Worm (Caenorhabditis elegans) whole organism, late embryonic: ENCODE data around the gene H12D21.10.
"Not testable (repeated sequence)": the region's sequence is repeated elsewhere in the genome, so short reads cannot be mapped to it uniquely, and the experiment has no call there.

Source experiments
- F13H6.1 ChIP-seq: sonication (generic microtip); optimal IDR thresholded peaks from 2 replicates; lab custom pipeline; 2016; ENCODE audit warnings: missing genetic modification characterization, missing compliant biosample characterization
- K09A11.1 ChIP-seq: sonication (generic microtip); optimal IDR thresholded peaks from 2 replicates; lab custom pipeline; 2017; ENCODE audit warnings: antibody characterized with exemption, mild to moderate bottlenecking, missing genetic modification characterization, missing compliant biosample characterization; ENCODE audit not compliant: insufficient read depth
- Y22D7AL.16 ChIP-seq: sonication (generic microtip); optimal IDR thresholded peaks from 2 replicates; lab custom pipeline; 2016; ENCODE audit warnings: missing genetic modification characterization, missing compliant biosample characterization
- ahr-1 ChIP-seq: sonication (generic microtip); optimal IDR thresholded peaks from 2 replicates; lab custom pipeline; 2016; ENCODE audit warnings: missing genetic modification characterization, missing compliant biosample characterization
- ceh-14 ChIP-seq: sonication (generic microtip); optimal IDR thresholded peaks from 2 replicates; lab custom pipeline; 2016; ENCODE audit warnings: missing genotype, missing genetic modification characterization, missing compliant biosample characterization
- ceh-2 ChIP-seq: sonication (generic microtip); optimal IDR thresholded peaks from 2 replicates; lab custom pipeline; 2016; ENCODE audit warnings: missing genotype, missing genetic modification characterization, missing compliant biosample characterization
- ceh-22 ChIP-seq: sonication (generic microtip); optimal IDR thresholded peaks from 2 replicates; lab custom pipeline; 2017; ENCODE audit warnings: missing biosample characterization, missing genetic modification characterization
- ceh-24 ChIP-seq: sonication (generic microtip); optimal IDR thresholded peaks from 2 replicates; lab custom pipeline; 2016; ENCODE audit warnings: mild to moderate bottlenecking, missing genetic modification characterization, missing compliant biosample characterization
- ceh-30 ChIP-seq: fragments of 150-350 bp; optimal IDR thresholded peaks from 2 replicates; lab custom pipeline; 2014; ENCODE audit warnings: missing biosample characterization, missing genetic modification characterization
- ceh-31 ChIP-seq: sonication (generic microtip); optimal IDR thresholded peaks from 2 replicates; lab custom pipeline; 2016; ENCODE audit warnings: missing genetic modification characterization, missing compliant biosample characterization
- ceh-34 ChIP-seq: sonication (generic microtip); optimal IDR thresholded peaks from 2 replicates; lab custom pipeline; 2016; ENCODE audit warnings: mild to moderate bottlenecking, missing genetic modification characterization, missing compliant biosample characterization
- ceh-45 ChIP-seq: fragments of 200-800 bp; sonication (Bioruptor generic); IDR thresholded peaks from 2 replicates; pipeline ENCODE4 v1.3.6; 2022; ENCODE audit warnings: missing genetic modification reagents, missing genetic modification characterization, missing compliant biosample characterization
- ceh-48 ChIP-seq: sonication (generic microtip); optimal IDR thresholded peaks from 2 replicates; lab custom pipeline; 2016; ENCODE audit warnings: missing genetic modification characterization, inconsistent platforms, missing compliant biosample characterization
- elt-2 ChIP-seq: sonication (generic microtip); optimal IDR thresholded peaks from 2 replicates; lab custom pipeline; 2016; ENCODE audit warnings: missing genetic modification reagents, missing genetic modification characterization, missing compliant biosample characterization
- ets-4 ChIP-seq: sonication (generic microtip); optimal IDR thresholded peaks from 2 replicates; lab custom pipeline; 2016; ENCODE audit warnings: missing genetic modification characterization, missing compliant biosample characterization
- hlh-15 ChIP-seq: sonication (generic microtip); optimal IDR thresholded peaks from 2 replicates; lab custom pipeline; 2016; ENCODE audit warnings: missing genetic modification characterization, missing compliant biosample characterization
- lim-6 ChIP-seq: sonication (generic microtip); optimal IDR thresholded peaks from 2 replicates; lab custom pipeline; 2016; ENCODE audit warnings: missing genetic modification characterization, missing compliant biosample characterization
- lin-11 ChIP-seq: fragments of 200-800 bp; sonication (Bioruptor generic); optimal IDR thresholded peaks from 2 replicates; lab custom pipeline; 2018; ENCODE audit warnings: mild to moderate bottlenecking, missing genetic modification characterization, missing compliant biosample characterization
- madf-2 ChIP-seq: sonication (generic microtip); optimal IDR thresholded peaks from 2 replicates; lab custom pipeline; 2017; ENCODE audit warnings: missing genetic modification characterization, missing compliant biosample characterization
- pag-3 ChIP-seq: sonication (generic microtip); optimal IDR thresholded peaks from 2 replicates; lab custom pipeline; 2016; ENCODE audit warnings: missing compliant biosample characterization, missing genetic modification characterization, borderline replicate concordance
- pax-1 ChIP-seq: fragments of 150-350 bp; optimal IDR thresholded peaks from 2 replicates; lab custom pipeline; 2014; ENCODE audit warnings: missing biosample characterization, missing genetic modification characterization
- pha-2 ChIP-seq: sonication (generic microtip); optimal IDR thresholded peaks from 2 replicates; lab custom pipeline; 2017; ENCODE audit warnings: mild to moderate bottlenecking, missing genetic modification characterization, missing compliant biosample characterization
- pha-4 ChIP-seq: fragments of 150-350 bp; optimal IDR thresholded peaks from 2 replicates; lab custom pipeline; 2018; ENCODE audit warnings: missing biosample characterization, missing genetic modification reagents, missing genetic modification characterization
- pros-1 ChIP-seq: fragments of 150-350 bp; optimal IDR thresholded peaks from 2 replicates; lab custom pipeline; 2014; ENCODE audit warnings: missing biosample characterization, missing genetic modification reagents, missing genetic modification characterization
- sox-2 ChIP-seq: fragments of 200-800 bp; sonication (Bioruptor generic); IDR thresholded peaks from 2 replicates; pipeline ENCODE4 v1.3.6; 2022; ENCODE audit warnings: missing genetic modification reagents, missing genetic modification characterization, missing compliant biosample characterization
- syd-9 ChIP-seq: sonication (generic microtip); optimal IDR thresholded peaks from 2 replicates; lab custom pipeline; 2016; ENCODE audit warnings: mild to moderate bottlenecking, missing genetic modification characterization, moderate library complexity, missing compliant biosample characterization
- tbx-2 ChIP-seq: sonication (generic microtip); optimal IDR thresholded peaks from 2 replicates; lab custom pipeline; 2016; ENCODE audit warnings: missing genetic modification characterization, missing compliant biosample characterization
- unc-3 ChIP-seq, 2 experiments: fragments of 200-800 bp in 1 of 2; sonication (Bioruptor generic) in 1 of 2; sonication (generic microtip) in 1 of 2; conservative IDR thresholded peaks in 1 of 2; optimal IDR thresholded peaks in 1 of 2; 2 replicates each; pipeline versions ENCODE4 v1.3.6 to Lab custom; 2016 to 2022; ENCODE audit warnings: missing compliant biosample characterization in 2 of 2, missing genetic modification characterization in 2 of 2, missing genetic modification reagents in 1 of 2
- unc-55 ChIP-seq: sonication (generic microtip); optimal IDR thresholded peaks from 2 replicates; lab custom pipeline; 2017; ENCODE audit warnings: missing biosample characterization, missing genetic modification reagents, missing genetic modification characterization
- zip-5 ChIP-seq: sonication (generic microtip); optimal IDR thresholded peaks from 2 replicates; lab custom pipeline; 2016; ENCODE audit warnings: missing genetic modification characterization, missing compliant biosample characterization

The H12D21.10 gene

DNA sequence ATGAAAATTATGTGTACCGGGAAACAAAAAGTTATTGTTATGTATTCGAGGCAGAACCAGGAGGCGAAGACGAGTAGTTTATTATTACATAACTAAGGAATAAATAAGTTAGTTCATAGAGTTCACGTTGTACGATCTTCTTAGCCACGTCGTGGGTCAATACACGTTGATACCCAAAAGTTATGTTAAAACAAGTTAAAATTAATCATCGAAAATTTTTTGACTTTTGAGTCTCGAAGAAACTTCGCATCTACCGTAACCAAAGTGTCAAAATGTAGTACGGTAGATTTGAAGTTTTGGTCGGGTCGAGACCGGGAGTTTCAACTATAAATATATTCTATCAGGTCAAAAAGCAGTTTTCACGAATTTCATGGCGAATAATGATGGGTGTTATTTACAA lies 22.9 kb upstream of the H12D21.10 start, which contains the start of gene ZC412.10:
TSS of gene ZC412.10 (minus strand) at position 101 of the 400 bp plus-strand sequence.
- not testable (repeated sequence) for TF ChIP-seq ceh-2; ceh-30 (tag; lab: Kevin White, UChicago); lin-11 (tag; lab: Kevin White, UChicago)

- TF ChIP-seq zip-5 (tag; lab: Kevin White, UChicago) (no peak), pros-1 (tag; lab: Kevin White, UChicago) (no peak), syd-9 (no peak), elt-2 (tag; lab: Kevin White, UChicago) (no peak), ceh-14 (tag; lab: Kevin White, UChicago) (no peak), ceh-24 (tag; lab: Kevin White, UChicago) (no peak), ahr-1 (no peak), unc-55 (GFP tag; lab: Kevin White, UChicago) (no peak), Y22D7AL.16 (tag; lab: Kevin White, UChicago) (no peak), pax-1 (tag; lab: Kevin White, UChicago) (no peak), pha-2 (tag; lab: Kevin White, UChicago) (no peak), K09A11.1 (tag; lab: Kevin White, UChicago) (no peak), pha-4 (no peak), sox-2 (GFP tag; lab: Robert Waterston, UW) (no peak), lim-6 (tag; lab: Kevin White, UChicago) (no peak), ceh-31 (no peak)
- TF ChIP-seq, all 69 proteins: peak for 0
Observed at ce11 chrV:14877242-14877819, 22.3 kb upstream of the H12D21.10 start.

DNA sequence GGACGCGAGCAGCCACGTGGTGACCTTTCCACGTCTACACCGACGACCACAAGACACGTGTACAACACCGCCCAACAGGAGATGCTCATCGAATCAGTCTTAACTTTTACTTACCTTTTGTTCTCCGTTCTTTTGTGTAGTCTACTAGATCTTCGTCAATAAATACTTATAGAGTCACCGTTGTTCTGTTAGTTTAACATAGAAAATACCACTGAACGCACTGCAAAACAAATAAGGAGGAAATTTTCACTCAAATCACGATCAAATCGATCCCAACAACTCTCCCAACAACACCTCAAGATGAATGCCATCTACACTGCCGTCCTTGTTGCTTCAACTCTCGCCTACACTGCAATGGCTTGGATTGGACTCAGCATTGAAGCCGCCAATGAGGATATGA lies 8.8 kb upstream of the H12D21.10 start, which contains the start of gene nspa-2:
TSS of gene nspa-2 (plus strand) at position 301 of the 400 bp plus-strand sequence.
- TF ChIP-seq ceh-22 (tag; lab: Kevin White, UChicago); ceh-31; ceh-48 (tag; lab: Kevin White, UChicago): not testable (repeated sequence)

DNA sequence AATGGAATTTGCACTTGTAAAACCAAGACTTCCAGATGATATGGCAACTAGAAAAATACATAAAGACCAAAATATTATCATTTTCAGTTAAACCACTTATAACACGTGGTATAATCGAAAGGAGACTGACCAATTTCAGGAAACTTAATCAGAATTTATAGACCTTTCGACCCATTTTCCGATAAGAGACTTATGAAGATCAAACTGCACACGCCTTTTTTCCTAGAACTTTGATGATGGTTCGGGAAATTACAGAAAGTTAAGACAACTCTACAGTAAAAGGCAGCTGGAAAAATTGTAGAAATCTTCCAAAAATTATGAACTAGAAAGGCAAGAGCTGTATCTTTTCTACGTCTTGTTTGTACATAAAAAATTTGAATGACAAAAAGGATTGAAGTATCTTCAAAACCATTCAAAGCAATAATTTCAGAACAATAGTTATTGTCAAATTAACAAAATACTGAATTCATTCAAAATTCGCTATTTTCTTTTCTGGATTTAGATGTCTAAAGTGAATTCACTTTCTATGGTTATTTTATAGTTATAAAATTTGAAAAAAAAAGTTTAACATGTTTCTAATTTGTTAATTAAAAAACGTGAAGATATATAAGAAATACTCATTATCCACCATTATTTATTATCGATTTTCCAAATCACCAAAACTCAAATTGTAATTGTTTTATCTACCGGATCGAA lies 6.1 kb upstream of the H12D21.10 start, which contains the start of the genes mpst-2 and H12D21.5:
TSS of gene mpst-2 (minus strand) at position 101 of the 696 bp plus-strand sequence.
TSS of gene H12D21.5 (plus strand) at position 646 of the 696 bp plus-strand sequence.
- TF ChIP-seq lin-11 (tag; lab: Kevin White, UChicago) (no peak), unc-3 (GFP tag; conservative IDR thresholded peaks at IDR 0.05; lab: Robert Waterston, UW) (no peak), unc-3 (tag; optimal IDR thresholded peaks at IDR 0.05; lab: Kevin White, UChicago) (no peak), K09A11.1 (tag; lab: Kevin White, UChicago) (no peak), lim-6 (tag; lab: Kevin White, UChicago) (no peak), ceh-48 (tag; lab: Kevin White, UChicago) (no peak), pag-3 (tag; lab: Kevin White, UChicago) (no peak), F13H6.1 (tag; lab: Kevin White, UChicago) (no peak), madf-2 (tag; lab: Kevin White, UChicago) (no peak), ets-4 (tag; lab: Kevin White, UChicago) (no peak), pha-4 (no peak), tbx-2 (tag; lab: Kevin White, UChicago) (no peak), hlh-15 (tag; lab: Kevin White, UChicago) (no peak), ceh-2 (no peak), ceh-45 (GFP tag; lab: Robert Waterston, UW) (no peak), ceh-22 (tag; lab: Kevin White, UChicago) (no peak), ceh-34 (tag; lab: Kevin White, UChicago) (no peak)

DNA sequence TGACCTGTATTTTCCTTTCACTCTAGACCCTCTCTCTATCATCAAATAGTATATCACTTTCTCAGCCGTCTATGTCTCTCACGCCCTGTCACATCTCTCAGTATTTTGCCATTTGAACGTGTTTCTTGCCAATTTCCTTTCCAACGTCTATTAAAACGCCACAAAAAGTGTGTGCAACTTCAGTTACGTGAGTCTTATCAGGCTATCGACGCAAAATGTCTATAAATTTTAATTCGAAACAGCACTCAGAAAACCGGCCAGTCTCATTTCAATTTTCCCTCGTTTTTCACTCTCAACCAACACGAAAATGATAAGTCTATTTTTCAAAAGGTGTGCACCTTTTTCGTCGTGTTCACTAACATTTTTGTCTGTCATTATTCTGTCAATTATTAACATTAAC lies 4.0 kb upstream of the H12D21.10 start, which contains the start of gene mpst-3:
TSS of gene mpst-3 (plus strand) at position 91 of the 400 bp plus-strand sequence.
- no peak for TF ChIP-seq ahr-1
